Fruit fly (Drosophila melanogaster) whole organism, embryonic: Measurements from ENCODE around the gene CG7907.

Source experiments
- Atf-2 ChIP-seq: fragments of 200-800 bp; sonication (Bioruptor generic); optimal IDR thresholded peaks from 2 replicates; lab custom pipeline; 2016; ENCODE audit warnings: missing biosample characterization, missing genetic modification characterization
- CG10209 ChIP-seq: fragments of 200-800 bp; sonication (Bioruptor generic); optimal IDR thresholded peaks from 3 replicates; lab custom pipeline; 2017; ENCODE audit warnings: missing biosample characterization, mild to moderate bottlenecking, missing genetic modification characterization, missing genetic modification reagents
- CG10267 ChIP-seq: fragments of 200-800 bp; sonication (Bioruptor generic); optimal IDR thresholded peaks from 2 replicates; lab custom pipeline; 2018; ENCODE audit warnings: missing biosample characterization, mild to moderate bottlenecking, missing genetic modification characterization, moderate library complexity
- CG10366 ChIP-seq: fragments of 200-800 bp; sonication (Bioruptor generic); IDR thresholded peaks from 2 replicates; pipeline ENCODE4 v1.3.6; 2022; ENCODE audit warnings: missing biosample characterization, missing genetic modification characterization
- CG10654 ChIP-seq: fragments of 200-800 bp; sonication (Bioruptor generic); optimal IDR thresholded peaks from 2 replicates; lab custom pipeline; 2016; ENCODE audit warnings: missing biosample characterization, missing genetic modification characterization
- CG12219 ChIP-seq: fragments of 200-800 bp; sonication (Bioruptor generic); optimal IDR thresholded peaks from 3 replicates; lab custom pipeline; 2018; ENCODE audit warnings: missing biosample characterization, mild to moderate bottlenecking, missing genetic modification characterization
- CG1233 ChIP-seq: fragments of 200-800 bp; sonication (Bioruptor generic); optimal IDR thresholded peaks from 4 replicates; lab custom pipeline; 2018; ENCODE audit warnings: missing biosample characterization, mild to moderate bottlenecking, missing genetic modification characterization
- CG12659 ChIP-seq: fragments of 200-800 bp; sonication (Bioruptor generic); optimal IDR thresholded peaks from 3 replicates; lab custom pipeline; 2017; ENCODE audit warnings: mild to moderate bottlenecking, missing biosample characterization, missing genetic modification reagents, missing genetic modification characterization
- CG16779 ChIP-seq: fragments of 200-800 bp; sonication (Bioruptor generic); IDR thresholded peaks from 2 replicates; pipeline ENCODE4 v1.3.6; 2022; ENCODE audit warnings: missing biosample characterization, missing genetic modification characterization
- CG17361 ChIP-seq: fragments of 200-800 bp; sonication (Bioruptor generic); IDR thresholded peaks from 3 replicates; pipeline ENCODE4 v1.3.6; 2022; ENCODE audit warnings: missing biosample characterization, missing genetic modification characterization
- CG17385 ChIP-seq: fragments of 200-800 bp; sonication (Bioruptor generic); optimal IDR thresholded peaks from 3 replicates; lab custom pipeline; 2018; ENCODE audit warnings: missing biosample characterization, mild to moderate bottlenecking, missing genetic modification characterization
- CG17912 ChIP-seq: fragments of 200-800 bp; sonication (Bioruptor generic); optimal IDR thresholded peaks from 2 replicates; lab custom pipeline; 2018; ENCODE audit warnings: missing biosample characterization, mild to moderate bottlenecking, missing genetic modification characterization
- CG2116 ChIP-seq: fragments of 200-800 bp; sonication (Bioruptor generic); optimal IDR thresholded peaks from 3 replicates; lab custom pipeline; 2018; ENCODE audit warnings: missing biosample characterization, mild to moderate bottlenecking, missing genetic modification characterization
- CG2889 ChIP-seq: fragments of 200-800 bp; sonication (Bioruptor generic); IDR thresholded peaks from 3 replicates; pipeline ENCODE4 v1.3.6; 2022; ENCODE audit warnings: missing biosample characterization, missing genetic modification characterization
- CG34422 ChIP-seq: fragments of 200-800 bp; sonication (Bioruptor generic); IDR thresholded peaks from 3 replicates; pipeline ENCODE4 v1.3.6; 2022; ENCODE audit warnings: missing biosample characterization, missing genetic modification characterization
- CG4404 ChIP-seq: fragments of 200-800 bp; sonication (Bioruptor generic); IDR thresholded peaks from 2 replicates; pipeline ENCODE4 v1.3.6; 2022; ENCODE audit warnings: missing biosample characterization, missing genetic modification characterization
- CG7928 ChIP-seq: fragments of 200-800 bp; sonication (Bioruptor generic); optimal IDR thresholded peaks from 2 replicates; lab custom pipeline; 2017; ENCODE audit warnings: missing biosample characterization, mild to moderate bottlenecking, missing genetic modification characterization
- CG8924 ChIP-seq: fragments of 200-800 bp; optimal IDR thresholded peaks from 3 replicates; lab custom pipeline; 2019; ENCODE audit warnings: missing biosample characterization, mild to moderate bottlenecking, missing genetic modification characterization, moderate library complexity
- CG8944 ChIP-seq: fragments of 200-800 bp; sonication (Bioruptor generic); optimal IDR thresholded peaks from 3 replicates; lab custom pipeline; 2016; ENCODE audit warnings: missing biosample characterization, missing genetic modification characterization
- CG9932 ChIP-seq: fragments of 200-800 bp; sonication (Bioruptor generic); IDR thresholded peaks from 2 replicates; pipeline ENCODE4 v1.3.6; 2022; ENCODE audit warnings: missing biosample characterization, missing genetic modification characterization
- Drgx ChIP-seq: fragments of 200-800 bp; sonication (Bioruptor generic); IDR thresholded peaks from 2 replicates; pipeline ENCODE4 v1.3.6; 2022; ENCODE audit warnings: missing biosample characterization, missing genetic modification characterization
- Fer1 ChIP-seq: fragments of 200-800 bp; sonication (Bioruptor generic); optimal IDR thresholded peaks from 2 replicates; lab custom pipeline; 2017; ENCODE audit warnings: missing biosample characterization, mild to moderate bottlenecking, missing genetic modification characterization
- HmgZ ChIP-seq: fragments of 200-800 bp; sonication (Bioruptor generic); optimal IDR thresholded peaks from 2 replicates; lab custom pipeline; 2018; ENCODE audit warnings: missing biosample characterization, mild to moderate bottlenecking, missing genetic modification characterization
- Hr39 ChIP-seq: fragments of >200 bp; optimal IDR thresholded peaks from 2 replicates; lab custom pipeline; 2017
- Lpt ChIP-seq: fragments of >200 bp; optimal IDR thresholded peaks from 2 replicates; lab custom pipeline; 2018; ENCODE audit warnings: missing biosample characterization, missing genetic modification characterization
- Mrtf ChIP-seq: fragments of 200-800 bp; sonication (Bioruptor generic); IDR thresholded peaks from 3 replicates; pipeline ENCODE4 v1.3.6; 2022; ENCODE audit warnings: missing biosample characterization, missing genetic modification characterization
- Oli ChIP-seq: fragments of 200-800 bp; sonication (Bioruptor generic); optimal IDR thresholded peaks from 2 replicates; lab custom pipeline; 2018; ENCODE audit warnings: missing biosample characterization, mild to moderate bottlenecking, missing genetic modification characterization, moderate library complexity
- Rx ChIP-seq: fragments of 200-800 bp; sonication (Bioruptor generic); IDR thresholded peaks from 2 replicates; pipeline ENCODE4 v1.3.6; 2022; ENCODE audit warnings: missing biosample characterization, missing genetic modification characterization
- Six4 ChIP-seq: fragments of 200-800 bp; sonication (Bioruptor generic); optimal IDR thresholded peaks from 2 replicates; lab custom pipeline; 2016; ENCODE audit warnings: missing biosample characterization, missing genetic modification characterization
- TFAM ChIP-seq: fragments of 200-800 bp; sonication (Bioruptor generic); optimal IDR thresholded peaks from 2 replicates; lab custom pipeline; 2017; ENCODE audit warnings: missing biosample characterization, missing genetic modification characterization, inconsistent platforms
- Vsx1 ChIP-seq: fragments of 200-800 bp; sonication (Bioruptor generic); optimal IDR thresholded peaks from 2 replicates; lab custom pipeline; 2017; ENCODE audit warnings: missing biosample characterization, mild to moderate bottlenecking, missing genetic modification characterization, missing genetic modification reagents
- amos ChIP-seq: fragments of 200-800 bp; sonication (Bioruptor generic); IDR thresholded peaks from 2 replicates; pipeline ENCODE4 v1.3.6; 2022; ENCODE audit warnings: missing biosample characterization, missing genetic modification characterization; ENCODE audit not compliant: partially characterized antibody
- cad ChIP-seq: fragments of >200 bp; optimal IDR thresholded peaks from 2 replicates; lab custom pipeline; 2017; ENCODE audit warnings: missing biosample characterization, missing genetic modification characterization
- chm ChIP-seq: fragments of 200-800 bp; sonication (Bioruptor generic); IDR thresholded peaks from 2 replicates; pipeline ENCODE4 v1.3.6; 2022; ENCODE audit warnings: missing biosample characterization, missing genetic modification characterization
- fd64A ChIP-seq: fragments of 200-800 bp; sonication (Bioruptor generic); optimal IDR thresholded peaks from 3 replicates; lab custom pipeline; 2018; ENCODE audit warnings: missing biosample characterization, mild to moderate bottlenecking, missing genetic modification characterization
- gem ChIP-seq: fragments of 200-800 bp; sonication (Bioruptor generic); optimal IDR thresholded peaks from 2 replicates; lab custom pipeline; 2019; ENCODE audit warnings: missing biosample characterization, mild to moderate bottlenecking, missing genetic modification characterization, moderate library complexity
- gt ChIP-seq: fragments of 200-800 bp; sonication (Bioruptor generic); IDR thresholded peaks from 2 replicates; pipeline ENCODE4 v1.3.6; 2022; ENCODE audit warnings: missing biosample characterization, missing genetic modification characterization
- ind ChIP-seq: fragments of 200-800 bp; sonication (Bioruptor generic); optimal IDR thresholded peaks from 3 replicates; lab custom pipeline; 2016; ENCODE audit warnings: missing biosample characterization, missing genetic modification characterization
- jigr1 ChIP-seq: fragments of 200-800 bp; sonication (Bioruptor generic); IDR thresholded peaks from 3 replicates; pipeline ENCODE4 v1.3.6; 2022; ENCODE audit warnings: missing biosample characterization, missing genetic modification characterization
- kay ChIP-seq: fragments of 200-800 bp; sonication (Bioruptor generic); optimal IDR thresholded peaks from 2 replicates; lab custom pipeline; 2016; ENCODE audit warnings: missing biosample characterization, missing genetic modification characterization
- lov ChIP-seq, 2 experiments: fragments of 200-800 bp in 1 of 2; fragments of >200 bp in 1 of 2; sonication (Bioruptor generic) in 1 of 2; IDR thresholded peaks in 1 of 2; optimal IDR thresholded peaks in 1 of 2; 2 replicates in 1 of 2; 3 replicates in 1 of 2; pipeline versions ENCODE4 v1.3.6 to Lab custom; 2017 to 2022; ENCODE audit warnings: missing biosample characterization in 1 of 2, missing genetic modification characterization in 1 of 2
- mam ChIP-seq: fragments of 200-800 bp; sonication (Bioruptor generic); optimal IDR thresholded peaks from 3 replicates; lab custom pipeline; 2016; ENCODE audit warnings: missing biosample characterization, missing genetic modification characterization
- nerfin-1 ChIP-seq: fragments of 200-800 bp; sonication (Bioruptor generic); optimal IDR thresholded peaks from 3 replicates; lab custom pipeline; 2019; ENCODE audit warnings: missing biosample characterization, mild to moderate bottlenecking, missing genetic modification characterization, moderate library complexity
- onecut ChIP-seq: fragments of 200-800 bp; sonication (Bioruptor generic); IDR thresholded peaks from 2 replicates; pipeline ENCODE4 v1.3.6; 2022; ENCODE audit warnings: missing biosample characterization, missing genetic modification characterization
- psq ChIP-seq: fragments of 200-800 bp; sonication (Bioruptor generic); optimal IDR thresholded peaks from 2 replicates; lab custom pipeline; 2017; ENCODE audit warnings: missing biosample characterization, missing genetic modification characterization
- sr ChIP-seq: fragments of 200-800 bp; sonication (Bioruptor generic); IDR thresholded peaks from 3 replicates; pipeline ENCODE4 v1.3.6; 2022; ENCODE audit warnings: missing biosample characterization, missing genetic modification characterization
- ttk ChIP-seq: fragments of 200-800 bp; sonication (Bioruptor generic); IDR thresholded peaks from 2 replicates; pipeline ENCODE4 v2.1.2; 2022; ENCODE audit warnings: missing biosample characterization, missing genetic modification characterization
- tup ChIP-seq: fragments of 200-800 bp; sonication (Bioruptor generic); optimal IDR thresholded peaks from 2 replicates; lab custom pipeline; 2016; ENCODE audit warnings: missing biosample characterization, mild to moderate bottlenecking, missing genetic modification characterization, moderate library complexity
- vvl ChIP-seq: fragments of 200-800 bp; sonication (Bioruptor generic); IDR thresholded peaks from 2 replicates; pipeline ENCODE4 v1.3.6; 2022; ENCODE audit warnings: missing biosample characterization, missing genetic modification characterization
- zf30C ChIP-seq: fragments of 200-800 bp; sonication (Bioruptor generic); optimal IDR thresholded peaks from 3 replicates; lab custom pipeline; 2018; ENCODE audit warnings: missing biosample characterization, mild to moderate bottlenecking, missing genetic modification characterization
- zfh1 ChIP-seq: fragments of 200-800 bp; sonication (Bioruptor generic); IDR thresholded peaks from 3 replicates; pipeline ENCODE4 v1.3.6; 2022; ENCODE audit warnings: missing biosample characterization, missing genetic modification characterization

The CG7907 gene

DNA sequence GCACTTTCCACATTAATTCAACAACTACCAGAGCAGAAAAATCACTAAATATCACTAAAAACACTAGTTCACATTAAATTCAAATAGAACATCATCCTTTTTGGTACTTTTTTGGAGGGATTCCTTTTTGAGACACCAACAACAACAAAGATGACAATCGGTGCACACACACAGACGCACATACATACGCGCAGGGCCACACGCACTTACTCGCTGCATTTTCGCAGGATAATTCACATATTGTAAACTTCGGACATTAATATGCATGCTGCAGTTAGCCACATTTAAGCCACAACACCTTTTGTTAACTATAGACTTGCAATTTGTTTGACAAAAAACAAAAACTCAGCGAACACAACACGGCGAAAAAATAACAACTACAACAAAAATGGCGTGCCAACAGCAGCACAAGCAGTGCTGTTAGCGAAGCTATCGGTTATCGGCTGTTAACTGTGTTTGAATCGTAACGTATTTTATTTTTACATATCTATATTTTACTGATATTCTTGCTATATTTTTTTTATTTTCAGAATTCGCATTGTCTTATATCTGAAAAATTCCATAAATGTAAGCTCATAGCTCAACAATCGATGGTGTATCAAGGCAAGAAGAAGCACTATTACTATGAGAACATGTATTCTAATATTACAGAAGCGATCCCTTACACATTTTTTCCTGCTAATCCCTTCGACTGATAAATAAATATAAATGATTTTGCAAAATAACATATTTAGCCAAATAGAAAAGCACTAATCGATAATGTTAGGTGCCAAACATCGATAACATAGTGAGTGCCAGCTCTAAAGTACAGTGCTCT, 44.0 kb upstream of the CG7907 start (continued):
- TF ChIP-seq CG34422, result no peak; the same call in 2 of the 3 replicates
- no peak for TF ChIP-seq Six4 (GFP tag; lab: Kevin White, UChicago)
- no peak for TF ChIP-seq Drgx (GFP tag; lab: Robert Waterston, UW)
- no peak for TF ChIP-seq onecut
- TF ChIP-seq CG10267 (tag; lab: Kevin White, UChicago), result peak; percentile 33
- no peak for TF ChIP-seq vvl (GFP tag; lab: Robert Waterston, UW)
- TF ChIP-seq zf30C (GFP tag; lab: Kevin White, UChicago), result no peak
- no peak for TF ChIP-seq mam (GFP tag; lab: Kevin White, UChicago)
- TF ChIP-seq Fer1 (GFP tag; lab: Kevin White, UChicago), result no peak
- peak; percentile 21 for TF ChIP-seq CG12659 (GFP tag; lab: Kevin White, UChicago)
- TF ChIP-seq ttk, result no peak
- no peak for TF ChIP-seq CG17912 (GFP tag; lab: Kevin White, UChicago)
- no peak for TF ChIP-seq CG8944
- TF ChIP-seq CG1233, result no peak
- TF ChIP-seq Mrtf (GFP tag; lab: Robert Waterston, UW), result no peak
- TF ChIP-seq amos (GFP tag; lab: Robert Waterston, UW), result peak; percentile 74
- TF ChIP-seq jigr1 (GFP tag; lab: Robert Waterston, UW), result no peak
- no peak for TF ChIP-seq CG10654 (GFP tag; lab: Kevin White, UChicago)
- no peak for TF ChIP-seq nerfin-1
- no peak for TF ChIP-seq CG7928
- TF ChIP-seq Atf-2 (GFP tag; lab: Kevin White, UChicago), result no peak
- TF ChIP-seq lov (optimal IDR thresholded peaks at IDR 0.05; lab: Kevin White, UChicago), result no peak
- TF ChIP-seq lov (GFP tag; IDR thresholded peaks at IDR 0.05; lab: Robert Waterston, UW), result no peak
- no peak for TF ChIP-seq gt (GFP tag; lab: Robert Waterston, UW)
- no peak for TF ChIP-seq kay
- no peak for TF ChIP-seq tup (GFP tag; lab: Kevin White, UChicago)
- no peak for TF ChIP-seq CG4404
- no peak for TF ChIP-seq ind
- no peak for TF ChIP-seq CG12219 (GFP tag; lab: Kevin White, UChicago)
- TF ChIP-seq CG10366 (GFP tag; lab: Robert Waterston, UW), result no peak
- no peak for TF ChIP-seq sr (GFP tag; lab: Robert Waterston, UW)
- TF ChIP-seq CG2889 (GFP tag; lab: Robert Waterston, UW), result no peak
- TF ChIP-seq psq, result no peak
- no peak for TF ChIP-seq CG17385 (GFP tag; lab: Kevin White, UChicago)
- no peak for TF ChIP-seq Oli (tag; lab: Kevin White, UChicago)
- peak; percentile 21 for TF ChIP-seq CG8924 (tag; lab: Kevin White, UChicago)
- no peak for TF ChIP-seq chm (GFP tag; lab: Robert Waterston, UW)
- TF ChIP-seq Rx (GFP tag; lab: Robert Waterston, UW), result no peak
- no peak for TF ChIP-seq cad (GFP tag; lab: Kevin White, UChicago)
- no peak for TF ChIP-seq CG10209 (GFP tag; lab: Kevin White, UChicago)
- TF ChIP-seq Lpt (GFP tag; lab: Kevin White, UChicago), result no peak
- no peak for TF ChIP-seq zfh1
- TF ChIP-seq fd64A, result no peak
- TF ChIP-seq CG9932, result no peak
- no peak for TF ChIP-seq gem
- no peak for TF ChIP-seq Vsx1 (GFP tag; lab: Kevin White, UChicago)
- peak; percentile 32 for TF ChIP-seq HmgZ (tag; lab: Kevin White, UChicago)
- no peak for TF ChIP-seq Hr39 (lab: Kevin White, UChicago)
- peak; percentile 72 for TF ChIP-seq CG2116
- no peak for TF ChIP-seq TFAM (GFP tag; lab: Kevin White, UChicago)
- no peak for TF ChIP-seq CG17361 (GFP tag; lab: Robert Waterston, UW)
- no peak for TF ChIP-seq CG16779 (GFP tag; lab: Robert Waterston, UW)
